Fruit fly (Drosophila melanogaster) whole organism, embryonic: ENCODE measurements around the gene slpr.
A peak's percentile ranks its signal among the peaks of the same experiment; 100 is the strongest.

Source experiments
- Adf1 ChIP-seq: fragments of 200-800 bp; sonication (Bioruptor generic); IDR thresholded peaks from 2 replicates; pipeline ENCODE4 v1.3.6; 2022; ENCODE audit warnings: missing biosample characterization, missing genetic modification characterization
- Aef1 ChIP-seq: fragments of 200-800 bp; sonication (Bioruptor generic); IDR thresholded peaks from 3 replicates; pipeline ENCODE4 v1.3.6; 2022; ENCODE audit warnings: missing biosample characterization, missing genetic modification characterization
- Blimp-1 ChIP-seq: fragments of 200-800 bp; sonication (Bioruptor generic); optimal IDR thresholded peaks from 3 replicates; lab custom pipeline; 2018; ENCODE audit warnings: missing biosample characterization, missing genetic modification characterization, mild to moderate bottlenecking, moderate library complexity, missing genetic modification reagents
- CG10321 ChIP-seq: fragments of 200-800 bp; sonication (Bioruptor generic); IDR thresholded peaks from 2 replicates; pipeline ENCODE4 v1.3.6; 2022; ENCODE audit warnings: missing biosample characterization, missing genetic modification characterization
- CG10543 ChIP-seq: fragments of 200-800 bp; sonication (Bioruptor generic); optimal IDR thresholded peaks from 3 replicates; lab custom pipeline; 2017; ENCODE audit warnings: missing biosample characterization, mild to moderate bottlenecking, missing genetic modification characterization, moderate library complexity
- CG12769 ChIP-seq: fragments of 200-800 bp; sonication (Bioruptor generic); optimal IDR thresholded peaks from 2 replicates; lab custom pipeline; 2019; ENCODE audit warnings: missing biosample characterization, mild to moderate bottlenecking, missing genetic modification characterization, moderate library complexity
- CG13624 ChIP-seq: fragments of 200-800 bp; sonication (Bioruptor generic); optimal IDR thresholded peaks from 2 replicates; lab custom pipeline; 2016; ENCODE audit warnings: missing biosample characterization, missing genetic modification characterization
- CG13894 ChIP-seq: fragments of 200-800 bp; sonication (Bioruptor generic); optimal IDR thresholded peaks from 3 replicates; lab custom pipeline; 2018; ENCODE audit warnings: missing biosample characterization, mild to moderate bottlenecking, missing genetic modification characterization, moderate library complexity
- CG14014 ChIP-seq: fragments of 200-800 bp; sonication (Bioruptor generic); IDR thresholded peaks from 2 replicates; pipeline ENCODE4 v1.3.6; 2022; ENCODE audit warnings: missing biosample characterization, missing genetic modification characterization
- CG14667 ChIP-seq: fragments of 200-800 bp; sonication (Bioruptor generic); IDR thresholded peaks from 2 replicates; pipeline ENCODE4 v1.3.6; 2022; ENCODE audit warnings: missing biosample characterization, missing genetic modification characterization
- CG17328 ChIP-seq: fragments of 200-800 bp; sonication (Bioruptor generic); IDR thresholded peaks from 2 replicates; pipeline ENCODE4 v1.3.6; 2022; ENCODE audit warnings: missing biosample characterization, missing genetic modification characterization
- CG1832 ChIP-seq: fragments of 200-800 bp; sonication (Bioruptor generic); optimal IDR thresholded peaks from 2 replicates; lab custom pipeline; 2017; ENCODE audit warnings: missing biosample characterization, mild to moderate bottlenecking, missing genetic modification characterization, inconsistent platforms
- CG18599 ChIP-seq: fragments of 200-800 bp; sonication (Bioruptor generic); optimal IDR thresholded peaks from 3 replicates; lab custom pipeline; 2017; ENCODE audit warnings: missing biosample characterization, missing genetic modification characterization, mild to moderate bottlenecking, moderate library complexity, missing genetic modification reagents
- CG2199 ChIP-seq: fragments of 200-800 bp; sonication (Bioruptor generic); IDR thresholded peaks from 3 replicates; pipeline ENCODE4 v1.3.6; 2022; ENCODE audit warnings: missing biosample characterization, missing genetic modification characterization
- CG31365 ChIP-seq: fragments of 200-800 bp; sonication (Bioruptor generic); optimal IDR thresholded peaks from 2 replicates; lab custom pipeline; 2018; ENCODE audit warnings: missing biosample characterization, mild to moderate bottlenecking, missing genetic modification characterization
- CG3163 ChIP-seq: fragments of 200-800 bp; sonication (Bioruptor generic); optimal IDR thresholded peaks from 3 replicates; lab custom pipeline; 2016; ENCODE audit warnings: missing biosample characterization, missing genetic modification characterization
- CG32532 ChIP-seq: fragments of 200-800 bp; sonication (Bioruptor generic); IDR thresholded peaks from 2 replicates; pipeline ENCODE4 v1.3.6; 2022; ENCODE audit warnings: missing biosample characterization, missing genetic modification characterization
- CG32772 ChIP-seq: fragments of 200-800 bp; sonication (Bioruptor generic); IDR thresholded peaks from 2 replicates; pipeline ENCODE4 v1.3.6; 2022; ENCODE audit warnings: missing biosample characterization, missing genetic modification characterization
- CG4328 ChIP-seq: fragments of 200-800 bp; sonication (Bioruptor generic); optimal IDR thresholded peaks from 3 replicates; lab custom pipeline; 2017; ENCODE audit warnings: missing biosample characterization, missing genetic modification reagents, missing genetic modification characterization
- CG4360 ChIP-seq: fragments of 200-800 bp; sonication (Bioruptor generic); IDR thresholded peaks from 2 replicates; pipeline ENCODE4 v1.3.6; 2022; ENCODE audit warnings: missing biosample characterization, missing genetic modification characterization
- CG6654 ChIP-seq: fragments of 200-800 bp; sonication (Bioruptor generic); optimal IDR thresholded peaks from 2 replicates; lab custom pipeline; 2017; ENCODE audit warnings: missing biosample characterization, mild to moderate bottlenecking, missing genetic modification characterization
- CG6765 ChIP-seq: fragments of 200-800 bp; sonication (Bioruptor generic); optimal IDR thresholded peaks from 3 replicates; lab custom pipeline; 2017; ENCODE audit warnings: missing biosample characterization, mild to moderate bottlenecking, missing genetic modification characterization
- CG8478 ChIP-seq: fragments of >200 bp; optimal IDR thresholded peaks from 2 replicates; lab custom pipeline; 2018
- CG8924 ChIP-seq: fragments of 200-800 bp; optimal IDR thresholded peaks from 3 replicates; lab custom pipeline; 2019; ENCODE audit warnings: missing biosample characterization, mild to moderate bottlenecking, missing genetic modification characterization, moderate library complexity
- CG8944 ChIP-seq: fragments of 200-800 bp; sonication (Bioruptor generic); optimal IDR thresholded peaks from 3 replicates; lab custom pipeline; 2016; ENCODE audit warnings: missing biosample characterization, missing genetic modification characterization
- E2f2 ChIP-seq: fragments of 200-800 bp; sonication (Bioruptor generic); IDR thresholded peaks from 2 replicates; pipeline ENCODE4 v1.3.6; 2022; ENCODE audit warnings: missing biosample characterization, missing genetic modification characterization
- Opbp ChIP-seq: fragments of 200-800 bp; sonication (Bioruptor generic); IDR thresholded peaks from 3 replicates; pipeline ENCODE4 v1.3.6; 2022; ENCODE audit warnings: missing biosample characterization, missing genetic modification characterization; ENCODE audit not compliant: partially characterized antibody
- Poxn ChIP-seq: fragments of 200-800 bp; sonication (Bioruptor generic); IDR thresholded peaks from 2 replicates; pipeline ENCODE4 v1.3.6; 2022; ENCODE audit warnings: missing biosample characterization, missing genetic modification characterization
- Ptx1 ChIP-seq: fragments of 200-800 bp; sonication (Bioruptor generic); IDR thresholded peaks from 2 replicates; pipeline ENCODE4 v1.3.6; 2022; ENCODE audit warnings: missing biosample characterization, missing genetic modification characterization
- Scr ChIP-seq: fragments of 200-800 bp; sonication (Bioruptor generic); IDR thresholded peaks from 2 replicates; pipeline ENCODE4 v1.3.6; 2022; ENCODE audit warnings: missing biosample characterization, missing genetic modification characterization; ENCODE audit not compliant: partially characterized antibody
- Usf ChIP-seq: fragments of 200-800 bp; sonication (Bioruptor generic); optimal IDR thresholded peaks from 2 replicates; lab custom pipeline; 2017; ENCODE audit warnings: missing genotype, missing biosample characterization, missing genetic modification characterization
- abd-A ChIP-seq: fragments of 200-800 bp; sonication (Bioruptor generic); optimal IDR thresholded peaks from 3 replicates; lab custom pipeline; 2019; ENCODE audit warnings: missing biosample characterization, mild to moderate bottlenecking, missing genetic modification characterization, moderate library complexity
- bigmax ChIP-seq: fragments of 200-800 bp; sonication (Bioruptor generic); optimal IDR thresholded peaks from 2 replicates; lab custom pipeline; 2018; ENCODE audit warnings: missing biosample characterization, mild to moderate bottlenecking, missing genetic modification characterization
- chif ChIP-seq, 2 experiments: fragments of 200-800 bp; sonication (Bioruptor generic); optimal IDR thresholded peaks; 3 replicates each; lab custom pipeline; 2016; ENCODE audit warnings: missing biosample characterization in 2 of 2, missing genetic modification characterization in 2 of 2
- corto ChIP-seq: fragments of 200-800 bp; sonication (Bioruptor generic); optimal IDR thresholded peaks from 2 replicates; lab custom pipeline; 2016; ENCODE audit warnings: missing biosample characterization, mild to moderate bottlenecking, missing genetic modification characterization, moderate library complexity
- crol ChIP-seq: fragments of 200-800 bp; sonication (Bioruptor generic); IDR thresholded peaks from 2 replicates; pipeline ENCODE4 v1.3.6; 2022; ENCODE audit warnings: missing biosample characterization, missing genetic modification characterization
- cwo ChIP-seq: fragments of 200-800 bp; sonication (Bioruptor generic); optimal IDR thresholded peaks from 3 replicates; lab custom pipeline; 2017; ENCODE audit warnings: missing biosample characterization, missing genetic modification characterization, mild to moderate bottlenecking, moderate library complexity, missing genetic modification reagents
- dati ChIP-seq: fragments of 200-800 bp; sonication (Bioruptor generic); IDR thresholded peaks from 2 replicates; pipeline ENCODE4 v1.3.6; 2022; ENCODE audit warnings: missing biosample characterization, missing genetic modification characterization
- kay ChIP-seq: fragments of 200-800 bp; sonication (Bioruptor generic); optimal IDR thresholded peaks from 2 replicates; lab custom pipeline; 2016; ENCODE audit warnings: missing biosample characterization, missing genetic modification characterization
- kni ChIP-seq: fragments of 200-800 bp; sonication (Bioruptor generic); optimal IDR thresholded peaks from 3 replicates; lab custom pipeline; 2017; ENCODE audit warnings: mild to moderate bottlenecking, missing biosample characterization, missing genetic modification reagents, missing genetic modification characterization
- lab ChIP-seq: fragments of 200-800 bp; sonication (Bioruptor generic); optimal IDR thresholded peaks from 3 replicates; lab custom pipeline; 2017; ENCODE audit warnings: missing biosample characterization, missing genetic modification characterization, mild to moderate bottlenecking, moderate library complexity, missing genetic modification reagents
- nerfin-2 ChIP-seq: fragments of 200-800 bp; sonication (Bioruptor generic); IDR thresholded peaks from 2 replicates; pipeline ENCODE4 v1.3.6; 2022; ENCODE audit warnings: missing biosample characterization, missing genetic modification characterization; ENCODE audit not compliant: partially characterized antibody
- nom ChIP-seq: fragments of 200-800 bp; sonication (Bioruptor generic); optimal IDR thresholded peaks from 2 replicates; lab custom pipeline; 2017; ENCODE audit warnings: missing biosample characterization, missing genetic modification characterization, mild to moderate bottlenecking, moderate library complexity, missing genetic modification reagents
- oc ChIP-seq: fragments of 200-800 bp; sonication (Bioruptor generic); optimal IDR thresholded peaks from 2 replicates; lab custom pipeline; 2018; ENCODE audit warnings: missing biosample characterization, mild to moderate bottlenecking, missing genetic modification characterization, moderate library complexity
- pzg ChIP-seq: fragments of 200-800 bp; sonication (Bioruptor generic); optimal IDR thresholded peaks from 3 replicates; lab custom pipeline; 2018; ENCODE audit warnings: missing biosample characterization, mild to moderate bottlenecking, missing genetic modification characterization, moderate library complexity
- stwl ChIP-seq: fragments of 200-800 bp; sonication (Bioruptor generic); optimal IDR thresholded peaks from 3 replicates; lab custom pipeline; 2018; ENCODE audit warnings: missing biosample characterization, mild to moderate bottlenecking, missing genetic modification characterization, moderate library complexity
- zf30C ChIP-seq: fragments of 200-800 bp; sonication (Bioruptor generic); optimal IDR thresholded peaks from 3 replicates; lab custom pipeline; 2018; ENCODE audit warnings: missing biosample characterization, mild to moderate bottlenecking, missing genetic modification characterization

Gene slpr

dm6 chrX:8194559-8194958, 17.6 kb upstream of the slpr start (continued):
- peak; percentile 47 for TF ChIP-seq CG1832 (GFP tag; lab: Kevin White, UChicago)
- TF ChIP-seq oc (tag; lab: Kevin White, UChicago): peak; percentile 74
- no peak for TF ChIP-seq CG31365 (tag; lab: Kevin White, UChicago)
- TF ChIP-seq stwl: no peak
- TF ChIP-seq kay (GFP tag; lab: Kevin White, UChicago): no peak
- TF ChIP-seq Usf (GFP tag; lab: Kevin White, UChicago): no peak
- TF ChIP-seq Scr (GFP tag; lab: Robert Waterston, UW): no peak
- peak; percentile 86 for TF ChIP-seq abd-A (tag; lab: Kevin White, UChicago)
- TF ChIP-seq Aef1 (GFP tag; lab: Robert Waterston, UW): peak; percentile 58
- TF ChIP-seq crol (GFP tag; lab: Robert Waterston, UW): peak; percentile 43; the same call in 1 of the 2 replicates
- no peak for TF ChIP-seq corto (GFP tag; lab: Kevin White, UChicago)
- TF ChIP-seq lab (GFP tag; lab: Kevin White, UChicago): no peak
- peak; percentile 49 for TF ChIP-seq CG13894 (tag; lab: Kevin White, UChicago)
- TF ChIP-seq CG6765 (GFP tag; lab: Kevin White, UChicago): no peak
- TF ChIP-seq chif (GFP tag; optimal IDR thresholded peaks at IDR 0.05; lab: Kevin White, UChicago): no peak
- TF ChIP-seq CG6654 (GFP tag; lab: Kevin White, UChicago): peak; percentile 95

DNA sequence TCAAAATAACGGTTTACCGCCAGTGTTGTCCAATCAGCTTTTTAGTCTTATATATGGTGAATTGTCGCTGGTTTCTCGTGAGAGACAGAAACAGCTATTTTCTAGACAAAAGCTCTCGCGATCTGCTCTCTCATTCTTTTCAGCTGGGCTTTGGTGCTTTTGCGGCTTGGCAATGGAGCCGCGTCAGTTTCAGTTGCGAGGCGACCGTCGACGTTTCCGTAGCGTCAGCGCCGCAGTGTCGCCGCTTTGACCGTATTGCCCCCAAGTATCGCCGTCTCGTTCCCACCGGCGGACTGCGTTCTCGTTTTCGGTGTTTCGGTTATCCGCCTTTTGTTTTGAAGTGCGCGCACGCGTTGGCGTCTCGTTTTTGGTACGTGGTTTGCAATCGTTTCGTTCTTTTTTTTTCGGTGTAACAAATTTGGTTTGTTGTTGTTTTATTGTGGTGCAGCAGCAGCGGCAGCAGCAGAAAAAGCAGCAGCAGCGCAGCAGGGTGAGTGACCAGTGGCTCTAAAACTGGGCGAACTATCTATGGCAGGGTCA, 16.1 kb upstream of the slpr start:
- TF ChIP-seq CG18599 (GFP tag; lab: Kevin White, UChicago) (peak; percentile 43), CG13624 (GFP tag; lab: Kevin White, UChicago) (peak; percentile 51), CG10543 (peak; percentile 59), CG17328 (GFP tag; lab: Robert Waterston, UW) (peak; percentile 34; the same call in 1 of the 2 replicates), Blimp-1 (GFP tag; lab: Kevin White, UChicago) (peak; percentile 3), CG2199 (GFP tag; lab: Robert Waterston, UW) (0 out of 3 replicates have a peak, but pooled peaks have one; percentile 53), CG4360 (peak; percentile 67), CG14014 (GFP tag; lab: Robert Waterston, UW) (0 out of 2 replicates have a peak, but pooled peaks have one; percentile 28), Ptx1 (no peak), CG3163 (GFP tag; lab: Kevin White, UChicago) (peak; percentile 90), CG14667 (no peak), Opbp (GFP tag; lab: Robert Waterston, UW) (peak; percentile 44; the same call in 1 of the 3 replicates), nerfin-2 (GFP tag; lab: Robert Waterston, UW) (0 out of 2 replicates have a peak, but pooled peaks have one; percentile 13), CG32532 (GFP tag; lab: Robert Waterston, UW) (0 out of 2 replicates have a peak, but pooled peaks have one; percentile 30), pzg (GFP tag; lab: Kevin White, UChicago) (no peak), CG8924 (tag; lab: Kevin White, UChicago) (no peak), CG32772 (GFP tag; lab: Robert Waterston, UW) (0 out of 2 replicates have a peak, but pooled peaks have one; percentile 29), CG8944 (GFP tag; lab: Kevin White, UChicago) (peak; percentile 4), dati (GFP tag; lab: Robert Waterston, UW) (no peak), Poxn (GFP tag; lab: Robert Waterston, UW) (no peak), CG4328 (no peak), cwo (GFP tag; lab: Kevin White, UChicago) (peak; percentile 73), CG10321 (GFP tag; lab: Robert Waterston, UW) (peak; percentile 68; the same call in 1 of the 2 replicates), E2f2 (GFP tag; lab: Robert Waterston, UW) (0 out of 2 replicates have a peak, but pooled peaks have one; percentile 9), CG6654 (GFP tag; lab: Kevin White, UChicago) (peak; percentile 94), nom (GFP tag; lab: Kevin White, UChicago) (peak; percentile 38), Aef1 (GFP tag; lab: Robert Waterston, UW) (peak; percentile 43; the same call in 2 of the 3 replicates), kni (GFP tag; lab: Kevin White, UChicago) (peak; percentile 69), CG12769 (peak; percentile 6), bigmax (GFP tag; lab: Kevin White, UChicago) (no peak), Adf1 (GFP tag; lab: Robert Waterston, UW) (peak; percentile 88), CG8478 (lab: Kevin White, UChicago) (no peak), zf30C (GFP tag; lab: Kevin White, UChicago) (peak; percentile 62)
